Worm (Caenorhabditis elegans) whole organism, young adult: ENCODE results near the gene F43C9.1.

Experiments
- B0261.1 ChIP-seq: sonication (generic microtip); optimal IDR thresholded peaks from 2 replicates; lab custom pipeline; 2016; ENCODE audit warnings: mild to moderate bottlenecking, missing genetic modification characterization, moderate library complexity, missing compliant biosample characterization
- C06A6.2 ChIP-seq: fragments of 200-800 bp; sonication (Bioruptor generic); conservative IDR thresholded peaks from 2 replicates; pipeline ENCODE4 v1.3.6; 2022; ENCODE audit warnings: missing genetic modification characterization, missing compliant biosample characterization
- F23B12.7 ChIP-seq: sonication (generic microtip); optimal IDR thresholded peaks from 2 replicates; lab custom pipeline; 2017; ENCODE audit warnings: missing genetic modification characterization, mild to moderate bottlenecking, missing compliant biosample characterization, antibody characterized with exemption, moderate library complexity; ENCODE audit not compliant: insufficient read depth
- F37B4.10 ChIP-seq: fragments of 200-800 bp; sonication (Bioruptor generic); IDR thresholded peaks from 2 replicates; pipeline ENCODE4 v1.3.6; 2022; ENCODE audit warnings: missing genetic modification characterization, missing compliant biosample characterization
- F49E8.2 ChIP-seq: sonication (generic microtip); optimal IDR thresholded peaks from 3 replicates; lab custom pipeline; 2017; ENCODE audit warnings: missing genetic modification characterization, mild to moderate bottlenecking, missing compliant biosample characterization, antibody characterized with exemption, moderate library complexity; ENCODE audit not compliant: insufficient read depth
- F57A8.1 ChIP-seq: fragments of 200-800 bp; sonication (Bioruptor generic); optimal IDR thresholded peaks from 2 replicates; lab custom pipeline; 2018; ENCODE audit warnings: mild to moderate bottlenecking, missing genetic modification characterization, moderate library complexity, missing compliant biosample characterization
- K12H6.12 ChIP-seq: fragments of 200-800 bp; sonication (Bioruptor generic); optimal IDR thresholded peaks from 2 replicates; lab custom pipeline; 2018; ENCODE audit warnings: mild to moderate bottlenecking, missing genetic modification characterization, missing compliant biosample characterization
- T07F8.4 ChIP-seq: sonication (generic microtip); optimal IDR thresholded peaks from 2 replicates; lab custom pipeline; 2016; ENCODE audit warnings: mild to moderate bottlenecking, missing genetic modification characterization, moderate library complexity, missing compliant biosample characterization
- Y53F4B.3 ChIP-seq: fragments of 200-800 bp; sonication (Bioruptor generic); IDR thresholded peaks from 2 replicates; pipeline ENCODE4 v1.3.6; 2022; ENCODE audit warnings: missing genetic modification reagents, missing genetic modification characterization, missing compliant biosample characterization
- Y56A3A.18 ChIP-seq: fragments of 200-800 bp; sonication (Bioruptor generic); IDR thresholded peaks from 2 replicates; pipeline ENCODE4 v1.3.6; 2022; ENCODE audit warnings: missing genetic modification reagents, missing genetic modification characterization, missing compliant biosample characterization
- Y67H2A.10 ChIP-seq: fragments of 200-800 bp; sonication (Bioruptor generic); conservative IDR thresholded peaks from 2 replicates; pipeline ENCODE4 v1.3.6; 2022; ENCODE audit warnings: missing genetic modification reagents, missing genetic modification characterization, missing compliant biosample characterization
- aptf-3 ChIP-seq: fragments of 200-800 bp; sonication (Bioruptor generic); IDR thresholded peaks from 2 replicates; pipeline ENCODE4 v1.3.6; 2022; ENCODE audit warnings: missing genetic modification characterization, missing compliant biosample characterization
- bed-2 ChIP-seq: fragments of 200-800 bp; sonication (Bioruptor generic); IDR thresholded peaks from 2 replicates; pipeline ENCODE4 v1.3.6; 2022; ENCODE audit warnings: missing genetic modification reagents, missing genetic modification characterization, missing compliant biosample characterization
- cebp-2 ChIP-seq: fragments of 200-800 bp; sonication (Bioruptor generic); IDR thresholded peaks from 2 replicates; pipeline ENCODE4 v1.3.6; 2022; ENCODE audit warnings: missing genetic modification characterization, missing compliant biosample characterization
- ceh-40 ChIP-seq: fragments of 200-800 bp; sonication (Bioruptor generic); IDR thresholded peaks from 2 replicates; pipeline ENCODE4 v1.3.6; 2022; ENCODE audit warnings: missing genetic modification characterization, missing compliant biosample characterization
- ceh-58 ChIP-seq: fragments of 200-800 bp; sonication (Bioruptor generic); IDR thresholded peaks from 2 replicates; pipeline ENCODE4 v1.3.6; 2022; ENCODE audit warnings: missing genetic modification characterization, missing compliant biosample characterization
- ceh-79 ChIP-seq: sonication (generic microtip); optimal IDR thresholded peaks from 2 replicates; lab custom pipeline; 2017; ENCODE audit warnings: mild to moderate bottlenecking, missing genetic modification characterization, missing compliant biosample characterization
- dox-1 ChIP-seq: fragments of 200-800 bp; sonication (Bioruptor generic); IDR thresholded peaks from 2 replicates; pipeline ENCODE4 v1.3.6; 2022; ENCODE audit warnings: missing genetic modification reagents, missing genetic modification characterization, missing compliant biosample characterization
- dpff-1 ChIP-seq: sonication (generic microtip); optimal IDR thresholded peaks from 2 replicates; lab custom pipeline; 2017; ENCODE audit warnings: mild to moderate bottlenecking, missing genetic modification characterization, missing compliant biosample characterization
- efl-1 ChIP-seq: fragments of 150-350 bp; optimal IDR thresholded peaks from 2 replicates; lab custom pipeline; 2014; ENCODE audit warnings: missing biosample characterization, missing genetic modification reagents, missing genetic modification characterization
- egl-18 ChIP-seq: fragments of 200-800 bp; sonication (Bioruptor generic); IDR thresholded peaks from 2 replicates; pipeline ENCODE4 v1.3.6; 2022; ENCODE audit warnings: missing genetic modification reagents, missing genetic modification characterization, missing compliant biosample characterization
- gei-17 ChIP-seq: fragments of 200-800 bp; sonication (Bioruptor generic); optimal IDR thresholded peaks from 2 replicates; lab custom pipeline; 2018; ENCODE audit warnings: mild to moderate bottlenecking, missing genetic modification characterization, missing compliant biosample characterization
- hmg-1.2 ChIP-seq: fragments of 200-800 bp; sonication (Bioruptor generic); IDR thresholded peaks from 2 replicates; pipeline ENCODE4 v1.3.6; 2022; ENCODE audit warnings: missing genetic modification reagents, missing genetic modification characterization, missing compliant biosample characterization
- lag-1 ChIP-seq: fragments of 200-800 bp; sonication (Bioruptor generic); IDR thresholded peaks from 2 replicates; pipeline ENCODE4 v1.3.6; 2022; ENCODE audit warnings: missing genetic modification reagents, missing genetic modification characterization, missing compliant biosample characterization
- let-526 ChIP-seq: fragments of 200-800 bp; sonication (Bioruptor generic); IDR thresholded peaks from 2 replicates; pipeline ENCODE4 v1.3.6; 2022; ENCODE audit warnings: missing genetic modification reagents, missing genetic modification characterization, missing compliant biosample characterization
- let-607 ChIP-seq, 2 experiments: fragments of 200-800 bp in 1 of 2; sonication (Bioruptor generic) in 1 of 2; sonication (generic microtip) in 1 of 2; optimal IDR thresholded peaks; 2 replicates each; lab custom pipeline; 2016 to 2018; ENCODE audit warnings: mild to moderate bottlenecking in 2 of 2, missing compliant biosample characterization in 2 of 2, missing genetic modification characterization in 2 of 2, moderate library complexity in 2 of 2, missing genotype in 1 of 2
- lin-26 ChIP-seq: fragments of 200-800 bp; sonication (Bioruptor generic); IDR thresholded peaks from 2 replicates; pipeline ENCODE4 v1.3.6; 2022; ENCODE audit warnings: missing genetic modification reagents, missing genetic modification characterization, missing compliant biosample characterization
- lir-1 ChIP-seq: fragments of 200-800 bp; sonication (Bioruptor generic); conservative IDR thresholded peaks from 2 replicates; pipeline ENCODE4 v1.3.6; 2022; ENCODE audit warnings: missing genetic modification reagents, missing genetic modification characterization, missing compliant biosample characterization
- madf-10 ChIP-seq: sonication (generic microtip); optimal IDR thresholded peaks from 2 replicates; lab custom pipeline; 2016; ENCODE audit warnings: mild to moderate bottlenecking, missing genetic modification characterization, missing compliant biosample characterization
- mcd-1 ChIP-seq: fragments of 200-800 bp; sonication (Bioruptor generic); IDR thresholded peaks from 2 replicates; pipeline ENCODE4 v1.3.6; 2022; ENCODE audit warnings: missing genetic modification reagents, missing genetic modification characterization, missing compliant biosample characterization
- nfya-1 ChIP-seq: sonication (generic microtip); optimal IDR thresholded peaks from 2 replicates; lab custom pipeline; 2017; ENCODE audit warnings: antibody characterized with exemption, missing compliant biosample characterization, missing genetic modification characterization, borderline replicate concordance; ENCODE audit not compliant: insufficient read depth
- nhr-120 ChIP-seq: fragments of 200-800 bp; sonication (Bioruptor generic); IDR thresholded peaks from 2 replicates; pipeline ENCODE4 v1.3.6; 2022; ENCODE audit warnings: missing genetic modification characterization, missing compliant biosample characterization
- nhr-27 ChIP-seq: fragments of 200-800 bp; sonication (Bioruptor generic); optimal IDR thresholded peaks from 2 replicates; lab custom pipeline; 2018; ENCODE audit warnings: mild to moderate bottlenecking, missing genetic modification characterization, moderate library complexity, missing compliant biosample characterization
- nhr-90 ChIP-seq: sonication (generic microtip); optimal IDR thresholded peaks from 2 replicates; lab custom pipeline; 2016; ENCODE audit warnings: missing genotype, mild to moderate bottlenecking, missing genetic modification characterization, missing compliant biosample characterization
- snpc-1.3 ChIP-seq: sonication (generic microtip); optimal IDR thresholded peaks from 2 replicates; lab custom pipeline; 2017; ENCODE audit warnings: missing genetic modification characterization, mild to moderate bottlenecking, missing compliant biosample characterization, antibody characterized with exemption, moderate library complexity, missing genotype, missing genetic modification reagents; ENCODE audit not compliant: insufficient read depth
- snpc-4 ChIP-seq, 5 experiments: fragments of 150-350 bp in 1 of 5; sonication (generic microtip) in 4 of 5; optimal IDR thresholded peaks; 2 replicates each; lab custom pipeline; 2014 to 2018; ENCODE audit warnings: missing genetic modification characterization in 5 of 5, missing biosample characterization in 3 of 5, antibody characterized with exemption in 2 of 5, mild to moderate bottlenecking in 2 of 5, missing compliant biosample characterization in 2 of 5, missing genotype in 2 of 5, moderate library complexity in 2 of 5, missing genetic modification reagents in 1 of 5
- somi-1 ChIP-seq: fragments of 200-800 bp; sonication (Bioruptor generic); optimal IDR thresholded peaks from 2 replicates; lab custom pipeline; 2018; ENCODE audit warnings: mild to moderate bottlenecking, missing genetic modification characterization, missing compliant biosample characterization
- sptf-2 ChIP-seq: fragments of 200-800 bp; sonication (Bioruptor generic); optimal IDR thresholded peaks from 2 replicates; lab custom pipeline; 2018; ENCODE audit warnings: mild to moderate bottlenecking, missing genetic modification characterization, missing compliant biosample characterization
- tbx-9 ChIP-seq: sonication (generic microtip); optimal IDR thresholded peaks from 2 replicates; lab custom pipeline; 2016; ENCODE audit warnings: borderline replicate concordance, missing genetic modification characterization, inconsistent platforms, missing compliant biosample characterization
- unc-62 ChIP-seq: fragments of 150-350 bp; optimal IDR thresholded peaks from 2 replicates; lab custom pipeline; 2014; ENCODE audit warnings: missing biosample characterization, missing genetic modification reagents, missing genetic modification characterization
- zfh-2 ChIP-seq: fragments of 200-800 bp; sonication (Bioruptor generic); conservative IDR thresholded peaks from 2 replicates; pipeline ENCODE4 v1.3.6; 2022; ENCODE audit warnings: missing genetic modification reagents, missing genetic modification characterization, missing compliant biosample characterization

F43C9.1 gene

ce11 chrX:4788958-4789357 is 4.1 kb upstream of the F43C9.1 start (continued):
- TF ChIP-seq zfh-2 (no peak), lir-1 (GFP tag; lab: Robert Waterston, UW) (no peak), Y56A3A.18 (peak; percentile 88), egl-18 (GFP tag; lab: Robert Waterston, UW) (no peak), C06A6.2 (GFP tag; lab: Robert Waterston, UW) (no peak), nhr-90 (tag; lab: Kevin White, UChicago) (peak; percentile 84), gei-17 (GFP tag; lab: Kevin White, UChicago) (no peak), tbx-9 (no peak), bed-2 (GFP tag; lab: Robert Waterston, UW) (no peak), hmg-1.2 (GFP tag; lab: Robert Waterston, UW) (peak; percentile 78), F37B4.10 (GFP tag; lab: Robert Waterston, UW) (no peak), lin-26 (GFP tag; lab: Robert Waterston, UW) (peak; percentile 97), ceh-58 (GFP tag; lab: Robert Waterston, UW) (no peak), snpc-4 (GFP tag; optimal IDR thresholded peaks at IDR 0.05; lab: Kevin White, UChicago) (peak; percentile 75), snpc-4 (tag; optimal IDR thresholded peaks at IDR 0.05; lab: Kevin White, UChicago) (peak in 3 of 4 experiments; percentile 37 to 70 (median 67)), Y67H2A.10 (GFP tag; lab: Robert Waterston, UW) (no peak), nfya-1 (no peak), sptf-2 (GFP tag; lab: Kevin White, UChicago) (peak; percentile 87), F49E8.2 (no peak), let-607 (tag; optimal IDR thresholded peaks at IDR 0.05; lab: Kevin White, UChicago) (peak; percentile 18 to 22), Y53F4B.3 (GFP tag; lab: Robert Waterston, UW) (peak; percentile 16; the same call in 1 of the 2 replicates), cebp-2 (no peak), madf-10 (peak; percentile 64), T07F8.4 (tag; lab: Kevin White, UChicago) (peak; percentile 61), K12H6.12 (peak; percentile 20), let-526 (GFP tag; lab: Robert Waterston, UW) (0 out of 2 replicates have a peak, but pooled peaks have one; percentile 15), nhr-27 (tag; lab: Kevin White, UChicago) (no peak), nhr-120 (no peak), aptf-3 (GFP tag; lab: Robert Waterston, UW) (no peak), somi-1 (peak; percentile 31), dox-1 (GFP tag; lab: Robert Waterston, UW) (no peak), F23B12.7 (tag; lab: Kevin White, UChicago) (peak; percentile 77), lag-1 (GFP tag; lab: Robert Waterston, UW) (no peak), ceh-40 (peak; percentile 62; the same call in 1 of the 2 replicates), F57A8.1 (GFP tag; lab: Kevin White, UChicago) (peak; percentile 58), mcd-1 (GFP tag; lab: Robert Waterston, UW) (no peak), snpc-1.3 (tag; lab: Kevin White, UChicago) (peak; percentile 62), unc-62 (GFP tag; lab: Kevin White, UChicago) (no peak), B0261.1 (tag; lab: Kevin White, UChicago) (peak; percentile 91), ceh-79 (tag; lab: Kevin White, UChicago) (no peak), dpff-1 (no peak), efl-1 (GFP tag; lab: Kevin White, UChicago) (no peak)
